Fruit fly (Drosophila melanogaster): ENCODE data around the gene Reph.

Reph gene

dm6 chr2L:3852120-3852519 lies 48.8 kb downstream of the Reph start (continued):
- TF ChIP-seq ci (GFP tag; IDR thresholded peaks at IDR 0.05): peak; percentile 63; the same call in 1 of the 3 replicates
- TF ChIP-seq zfh1 (GFP tag; IDR thresholded peaks at IDR 0.05): peak; percentile 75
- peak; percentile 74 for TF ChIP-seq CG33557 (GFP tag; optimal IDR thresholded peaks at IDR 0.05)
- TF ChIP-seq bab2 (GFP tag; optimal IDR thresholded peaks at IDR 0.05): peak; percentile 9
- TF ChIP-seq CG10979 (tag; optimal IDR thresholded peaks at IDR 0.05): peak; percentile 79
- TF ChIP-seq CG4854 (GFP tag; optimal IDR thresholded peaks at IDR 0.05): no peak
- peak; percentile 30 for TF ChIP-seq CG18764 (GFP tag; optimal IDR thresholded peaks at IDR 0.05)
- peak; percentile 45 to 67 for TF ChIP-seq chif (GFP tag; optimal IDR thresholded peaks at IDR 0.05)
- no peak for TF ChIP-seq Asciz (GFP tag; optimal IDR thresholded peaks at IDR 0.05)
- TF ChIP-seq sisA (GFP tag; IDR thresholded peaks at IDR 0.05): peak; percentile 53
- TF ChIP-seq tap (tag; optimal IDR thresholded peaks at IDR 0.05): peak; percentile 1
- TF ChIP-seq CG8290 (GFP tag; optimal IDR thresholded peaks at IDR 0.05): no peak
- TF ChIP-seq CG8290 (tag; optimal IDR thresholded peaks at IDR 0.05): peak in 1 of 2 experiments; percentile 28
- peak; percentile 38 for TF ChIP-seq CG6254 (GFP tag; optimal IDR thresholded peaks at IDR 0.05)
- peak; percentile 25 for TF ChIP-seq CG4707 (GFP tag; optimal IDR thresholded peaks at IDR 0.05)
- TF ChIP-seq rib (GFP tag; IDR thresholded peaks at IDR 0.05): no peak
- peak; percentile 43 for TF ChIP-seq Camta (GFP tag; optimal IDR thresholded peaks at IDR 0.05)
- TF ChIP-seq CG3281 (GFP tag; optimal IDR thresholded peaks at IDR 0.05): no peak
- TF ChIP-seq grau (tag; optimal IDR thresholded peaks at IDR 0.05): peak; percentile 44
- TF ChIP-seq Ets65A (GFP tag): peak; percentile 22
- TF ChIP-seq CG30403 (GFP tag; optimal IDR thresholded peaks at IDR 0.05): peak; percentile 19
- TF ChIP-seq ssp (GFP tag; IDR thresholded peaks at IDR 0.05): 0 out of 2 replicates have a peak, but pooled peaks have one; percentile 20
- TF ChIP-seq CG8359 (GFP tag; optimal IDR thresholded peaks at IDR 0.05; ENCODE audit: borderline replicate concordance): no peak
- TF ChIP-seq CG5245 (GFP tag; optimal IDR thresholded peaks at IDR 0.05): peak; percentile 51
- no peak for TF ChIP-seq amos (GFP tag; IDR thresholded peaks at IDR 0.05; ENCODE audit: partially characterized antibody)
- TF ChIP-seq CG15696 (tag; optimal IDR thresholded peaks at IDR 0.05): peak; percentile 52
- peak; percentile 20 for TF ChIP-seq CG1529 (GFP tag; optimal IDR thresholded peaks at IDR 0.05)
- TF ChIP-seq CG1603 (tag; optimal IDR thresholded peaks at IDR 0.05): peak; percentile 84
- no peak for TF ChIP-seq Fer3 (tag; optimal IDR thresholded peaks at IDR 0.05)
- TF ChIP-seq bsh (GFP tag; optimal IDR thresholded peaks at IDR 0.05): peak in 1 of 2 experiments; percentile 84
- TF ChIP-seq Oaz (GFP tag; IDR thresholded peaks at IDR 0.05): no peak
- TF ChIP-seq row (GFP tag; IDR thresholded peaks at IDR 0.05): peak; percentile 52; the same call in 2 of the 3 replicates
- peak; percentile 62 for TF ChIP-seq zen (tag; optimal IDR thresholded peaks at IDR 0.05)
- peak; percentile 37; the same call in 1 of the 3 replicates for TF ChIP-seq Optix (GFP tag; IDR thresholded peaks at IDR 0.05)
- TF ChIP-seq CG7839 (tag; optimal IDR thresholded peaks at IDR 0.05): peak; percentile 44
- TF ChIP-seq CG17385 (GFP tag; optimal IDR thresholded peaks at IDR 0.05): peak; percentile 27
- TF ChIP-seq lola (GFP tag; optimal IDR thresholded peaks at IDR 0.05): peak in 1 of 3 experiments; percentile 77
- TF ChIP-seq tio (GFP tag; optimal IDR thresholded peaks at IDR 0.05): peak; percentile 39
- no peak for TF ChIP-seq CG12155 (GFP tag; optimal IDR thresholded peaks at IDR 0.05)
- TF ChIP-seq pum (GFP tag; optimal IDR thresholded peaks at IDR 0.05): peak; percentile 31
- TF ChIP-seq sc (optimal IDR thresholded peaks at IDR 0.05): no peak
- peak; percentile 35 for TF ChIP-seq sc (GFP tag; optimal IDR thresholded peaks at IDR 0.05)
- peak; percentile 5 for TF ChIP-seq CG8924 (tag; optimal IDR thresholded peaks at IDR 0.05)
- peak; percentile 0 for TF ChIP-seq CG9817 (tag; optimal IDR thresholded peaks at IDR 0.05)
- TF ChIP-seq MTF-1 (GFP tag; optimal IDR thresholded peaks at IDR 0.05; ENCODE audit: borderline replicate concordance): peak; percentile 9
- no peak for TF ChIP-seq Drgx (GFP tag; IDR thresholded peaks at IDR 0.05)
- no peak for TF ChIP-seq Atf6 (GFP tag; IDR thresholded peaks at IDR 0.05)
- peak; percentile 14 for TF ChIP-seq slp2 (GFP tag; optimal IDR thresholded peaks at IDR 0.05)
- no peak for TF ChIP-seq CG3065 (GFP tag; optimal IDR thresholded peaks at IDR 0.05)
- TF ChIP-seq Ada2b (GFP tag; IDR thresholded peaks at IDR 0.05): peak; percentile 33; the same call in 1 of the 2 replicates
- TF ChIP-seq sens (GFP tag): peak; percentile 90
